Fruit fly (Drosophila melanogaster) Kc167 (cell line): Measurements from ENCODE around the gene CG7164.

Experiments
- Myc ChIP-seq: fragments of >200 bp; optimal IDR thresholded peaks from 2 replicates; lab custom pipeline; 2017; ENCODE audit warnings: missing external identifiers
- Sin3A ChIP-seq: fragments of >200 bp; optimal IDR thresholded peaks from 2 replicates; lab custom pipeline; 2018; ENCODE audit warnings: missing external identifiers
- h ChIP-seq: fragments of >200 bp; optimal IDR thresholded peaks from 3 replicates; lab custom pipeline; 2018; ENCODE audit warnings: missing external identifiers
- insv ChIP-seq: fragments of >200 bp; optimal IDR thresholded peaks from 3 replicates; lab custom pipeline; 2018; ENCODE audit warnings: missing external identifiers
- psq ChIP-seq: fragments of >200 bp; optimal IDR thresholded peaks from 2 replicates; lab custom pipeline; 2017; ENCODE audit warnings: missing external identifiers
- ttk ChIP-seq: sonication (Bioruptor generic); optimal IDR thresholded peaks from 2 replicates; lab custom pipeline; 2017; ENCODE audit warnings: missing external identifiers

The CG7164 gene

DNA sequence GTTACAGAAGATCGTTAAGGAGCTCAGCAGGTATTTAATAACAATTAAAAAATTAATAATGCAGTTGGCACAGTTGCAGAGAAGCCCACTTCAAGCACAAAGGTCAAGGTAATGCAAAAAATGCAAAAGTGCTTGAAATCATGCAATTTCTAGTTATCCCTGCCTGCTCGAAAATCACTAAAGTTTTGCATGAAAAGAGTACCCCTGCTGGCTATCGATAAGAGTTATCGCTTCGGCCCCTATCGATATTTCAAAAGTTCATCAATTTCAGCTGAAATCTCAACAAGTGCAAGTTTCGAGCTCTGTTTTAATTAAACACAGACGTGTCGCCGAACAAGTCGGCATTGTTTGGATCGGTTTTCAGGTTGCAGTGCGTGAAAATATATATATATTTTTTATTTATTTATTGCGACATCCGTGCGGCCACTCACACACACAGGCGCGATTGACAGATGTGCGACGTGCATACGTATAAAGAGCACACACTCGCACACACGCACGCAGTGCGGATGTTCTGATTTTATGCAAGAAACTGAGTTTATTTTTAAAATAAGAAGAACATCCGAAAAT lies 40.1 kb downstream of the CG7164 start:
- TF ChIP-seq Myc (lab: Kevin White, UChicago) (no peak), Sin3A (lab: Kevin White, UChicago) (no peak), insv (lab: Kevin White, UChicago) (no peak), ttk (lab: Kevin White, UChicago) (no peak), h (lab: Kevin White, UChicago) (no peak), psq (lab: Kevin White, UChicago) (no peak)

DNA sequence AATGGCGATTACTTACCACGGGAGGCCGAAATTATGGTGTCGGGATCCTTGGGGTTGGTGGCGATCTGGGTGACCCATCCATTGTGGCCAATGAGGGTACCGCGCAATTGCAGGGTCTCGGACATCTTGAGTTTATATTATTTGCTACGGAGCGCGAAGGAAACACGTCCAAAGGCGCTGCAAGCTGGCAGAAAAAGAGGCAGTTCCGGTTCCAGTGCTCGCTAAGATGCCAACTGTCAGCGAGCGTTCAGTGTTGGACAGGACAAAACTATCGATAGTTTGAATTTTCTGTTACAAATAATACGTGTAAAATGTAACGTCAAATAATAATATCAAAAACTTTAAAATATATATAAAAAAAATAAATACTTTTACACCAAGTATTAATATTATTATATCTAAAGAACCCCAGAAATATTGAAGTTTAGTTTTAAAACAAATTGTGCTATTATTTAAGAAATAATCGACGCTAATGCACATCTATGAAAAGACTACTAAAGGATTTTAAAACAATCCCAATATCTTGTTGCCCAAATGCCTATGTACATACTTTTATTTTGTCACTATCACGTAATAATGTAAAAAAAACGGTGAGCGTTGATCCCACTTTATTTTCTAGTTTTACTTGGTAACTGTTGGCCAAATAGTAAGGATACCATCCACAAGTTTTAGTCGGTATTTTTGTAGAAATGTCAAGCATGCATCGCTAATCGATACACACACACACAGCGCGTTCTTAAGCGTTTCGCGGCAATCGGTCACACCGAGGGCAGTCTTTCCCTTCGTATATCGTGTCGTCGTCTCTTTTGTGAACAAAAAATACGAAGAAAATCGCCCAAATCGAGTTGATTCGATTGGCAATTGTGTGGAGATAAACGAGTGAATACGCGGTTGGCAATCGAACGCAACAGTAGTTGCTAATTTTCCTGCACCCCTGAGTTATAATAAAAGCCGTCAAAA lies 46.1 kb downstream of the CG7164 start, which contains the start of the genes Rack1 and mts:
Gene Rack1 (minus strand): TSS at position 271 of the 960 bp plus-strand sequence.
Gene mts (plus strand): TSS at position 606 of the 960 bp plus-strand sequence.
- TF ChIP-seq insv (lab: Kevin White, UChicago) (no peak), ttk (lab: Kevin White, UChicago) (no peak), Myc (lab: Kevin White, UChicago) (no peak), h (lab: Kevin White, UChicago) (no peak)

DNA sequence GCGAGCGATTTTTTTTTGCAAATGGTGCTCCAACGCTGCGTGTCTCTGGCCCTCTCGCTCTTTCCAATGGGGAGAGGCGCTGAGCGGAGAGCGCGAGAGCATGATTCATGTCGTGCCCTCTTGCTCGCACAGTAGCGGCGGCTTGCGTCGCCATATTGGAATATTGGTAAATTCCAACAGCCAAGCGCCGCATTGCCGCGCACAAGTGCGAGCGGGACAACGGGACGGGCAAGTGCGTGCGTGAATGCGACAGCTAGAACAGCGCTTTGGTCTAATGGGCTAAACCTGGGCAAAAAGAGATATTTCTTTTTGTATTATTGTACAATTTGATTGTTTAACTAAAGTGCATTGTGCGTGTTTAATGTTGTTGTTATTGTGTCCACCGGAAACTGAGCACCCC lies 47.0 kb downstream of the CG7164 start:
- no peak for TF ChIP-seq psq (lab: Kevin White, UChicago)
- no peak for TF ChIP-seq insv (lab: Kevin White, UChicago)
- TF ChIP-seq h (lab: Kevin White, UChicago) = no peak
- TF ChIP-seq ttk (lab: Kevin White, UChicago) = no peak
- no peak for TF ChIP-seq Myc (lab: Kevin White, UChicago)
- TF ChIP-seq Sin3A (lab: Kevin White, UChicago) = no peak

- TF ChIP-seq h (lab: Kevin White, UChicago) = no peak
- no peak for TF ChIP-seq Myc (lab: Kevin White, UChicago)
- TF ChIP-seq insv (lab: Kevin White, UChicago) = no peak
- TF ChIP-seq ttk (lab: Kevin White, UChicago) = no peak
Observed at dm6 chr2L:7828901-7829300, 47.6 kb downstream of the CG7164 start.
